Fruit fly (Drosophila melanogaster) whole organism, adult: ENCODE data around the gene CG4537.

Experiments used
- CG11617 ChIP-seq: fragments of 200-800 bp; sonication (Bioruptor generic); optimal IDR thresholded peaks from 2 replicates; lab custom pipeline; 2017; ENCODE audit warnings: mild to moderate bottlenecking, missing biosample characterization, missing genetic modification reagents, missing genetic modification characterization
- CG12768 ChIP-seq: fragments of 200-800 bp; sonication (Bioruptor generic); optimal IDR thresholded peaks from 2 replicates; lab custom pipeline; 2017; ENCODE audit warnings: missing biosample characterization, missing genetic modification characterization, mild to moderate bottlenecking, moderate library complexity, missing genetic modification reagents
- CG14711 ChIP-seq: fragments of 200-800 bp; sonication (Bioruptor generic); optimal IDR thresholded peaks from 2 replicates; lab custom pipeline; 2018; ENCODE audit warnings: missing biosample characterization, mild to moderate bottlenecking, missing genetic modification characterization, moderate library complexity
- CG1620 ChIP-seq: fragments of 200-800 bp; sonication (Bioruptor generic); optimal IDR thresholded peaks from 2 replicates; lab custom pipeline; 2016; ENCODE audit warnings: missing biosample characterization, missing genetic modification characterization
- CG7101 ChIP-seq: fragments of 200-800 bp; sonication (Bioruptor generic); optimal IDR thresholded peaks from 2 replicates; lab custom pipeline; 2018; ENCODE audit warnings: missing biosample characterization, mild to moderate bottlenecking, missing genetic modification characterization, moderate library complexity
- bab1 ChIP-seq: fragments of 200-800 bp; sonication (Bioruptor generic); optimal IDR thresholded peaks from 3 replicates; lab custom pipeline; 2019; ENCODE audit warnings: missing biosample characterization, mild to moderate bottlenecking, missing genetic modification characterization, moderate library complexity
- kay ChIP-seq: fragments of 200-800 bp; sonication (Bioruptor generic); peaks from one replicate; lab custom pipeline; 2016; ENCODE audit warnings: missing biosample characterization, missing genetic modification characterization, borderline replicate concordance
- tj ChIP-seq: fragments of 200-800 bp; sonication (Bioruptor generic); optimal IDR thresholded peaks from 3 replicates; lab custom pipeline; 2017; ENCODE audit warnings: missing biosample characterization, mild to moderate bottlenecking, missing genetic modification characterization, moderate library complexity

dm6 chr2L:9919218-9919617, 28.5 kb downstream of the CG4537 start:
- no peak for TF ChIP-seq CG7101
- TF ChIP-seq CG12768 (GFP tag; lab: Kevin White, UChicago) = no peak
- no peak for TF ChIP-seq bab1 (GFP tag; lab: Kevin White, UChicago)
- no peak for TF ChIP-seq tj
- TF ChIP-seq kay (GFP tag; lab: Kevin White, UChicago) = no peak
- TF ChIP-seq CG11617 (GFP tag; lab: Kevin White, UChicago) = no peak
- no peak for TF ChIP-seq CG14711 (tag; lab: Kevin White, UChicago)
- TF ChIP-seq CG1620 = no peak
